Worm (Caenorhabditis elegans): ENCODE measurements around the gene F18E9.8.
A peak's percentile ranks its signal among the peaks of the same experiment; 100 is the strongest.

The F18E9.8 gene

DNA sequence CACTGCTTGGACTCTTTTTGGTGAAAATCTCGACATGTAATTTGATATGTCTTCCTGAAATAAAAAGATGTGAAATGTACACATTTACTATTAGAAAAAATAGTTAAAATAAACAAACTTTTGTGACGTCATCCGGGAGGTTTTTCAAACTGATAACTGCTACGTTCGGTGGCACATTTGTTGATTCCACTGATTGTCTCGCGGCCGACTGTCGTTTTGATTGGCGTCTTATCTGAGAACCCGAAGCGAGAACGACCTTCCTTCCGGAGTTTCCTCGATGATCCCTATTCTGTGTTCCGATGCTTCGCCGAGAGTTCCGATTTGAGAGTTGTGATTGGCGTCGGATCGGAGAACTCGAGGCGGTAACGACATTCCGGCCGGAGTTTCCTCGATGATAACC is 22.8 kb upstream of the F18E9.8 start:
- TF ChIP-seq dpl-1 (GFP tag; optimal IDR thresholded peaks at IDR 0.05) = no peak
- TF ChIP-seq dmd-6 (GFP tag; IDR thresholded peaks at IDR 0.05) = peak; percentile 88
- peak; percentile 19 for TF ChIP-seq nhr-28 (tag; optimal IDR thresholded peaks at IDR 0.05)
- TF ChIP-seq F37D6.2 (tag; optimal IDR thresholded peaks at IDR 0.05) = no peak
- TF ChIP-seq dve-1 (tag; optimal IDR thresholded peaks at IDR 0.05; ENCODE audit: insufficient read depth) = peak; percentile 63
- TF ChIP-seq set-16 (GFP tag; IDR thresholded peaks at IDR 0.05) = peak; percentile 32; the same call in 1 of the 2 replicates
- no peak for TF ChIP-seq nhr-42 (GFP tag; IDR thresholded peaks at IDR 0.05)
- TF ChIP-seq php-3 (GFP tag; IDR thresholded peaks at IDR 0.05) = 0 out of 2 replicates have a peak, but pooled peaks have one; percentile 28
- TF ChIP-seq lin-15B (tag; optimal IDR thresholded peaks at IDR 0.05) = no peak
- TF ChIP-seq pqm-1 (tag; optimal IDR thresholded peaks at IDR 0.05) = peak; percentile 57
- peak; percentile 63 for TF ChIP-seq tra-1 (GFP tag; IDR thresholded peaks at IDR 0.05)
- TF ChIP-seq skn-1 (tag; optimal IDR thresholded peaks at IDR 0.05) = no peak
- TF ChIP-seq lin-1 (GFP tag; IDR thresholded peaks at IDR 0.05) = peak; percentile 80
- TF ChIP-seq T26A8.4 (GFP tag; IDR thresholded peaks at IDR 0.05) = no peak
- TF ChIP-seq lin-38 (GFP tag; IDR thresholded peaks at IDR 0.05) = no peak
- peak; percentile 43 for TF ChIP-seq nhr-102 (tag; optimal IDR thresholded peaks at IDR 0.05)
- TF ChIP-seq hlh-11 (tag; optimal IDR thresholded peaks at IDR 0.05) = peak; percentile 79
- TF ChIP-seq aha-1 (tag) = peak; percentile 89
- TF ChIP-seq daf-16 (GFP tag; optimal IDR thresholded peaks at IDR 0.05) = peak in 1 of 2 experiments; percentile 67
- TF ChIP-seq daf-16 (tag; optimal IDR thresholded peaks at IDR 0.05) = peak; percentile 80
- TF ChIP-seq nhr-48 (tag; optimal IDR thresholded peaks at IDR 0.05) = peak; percentile 7
- TF ChIP-seq mxl-3 (GFP tag; optimal IDR thresholded peaks at IDR 0.05) = peak; percentile 10
- peak; percentile 60; the same call in 1 of the 2 replicates for TF ChIP-seq mdt-29 (GFP tag; IDR thresholded peaks at IDR 0.05)
- TF ChIP-seq vab-7 (GFP tag; IDR thresholded peaks at IDR 0.05) = no peak

DNA sequence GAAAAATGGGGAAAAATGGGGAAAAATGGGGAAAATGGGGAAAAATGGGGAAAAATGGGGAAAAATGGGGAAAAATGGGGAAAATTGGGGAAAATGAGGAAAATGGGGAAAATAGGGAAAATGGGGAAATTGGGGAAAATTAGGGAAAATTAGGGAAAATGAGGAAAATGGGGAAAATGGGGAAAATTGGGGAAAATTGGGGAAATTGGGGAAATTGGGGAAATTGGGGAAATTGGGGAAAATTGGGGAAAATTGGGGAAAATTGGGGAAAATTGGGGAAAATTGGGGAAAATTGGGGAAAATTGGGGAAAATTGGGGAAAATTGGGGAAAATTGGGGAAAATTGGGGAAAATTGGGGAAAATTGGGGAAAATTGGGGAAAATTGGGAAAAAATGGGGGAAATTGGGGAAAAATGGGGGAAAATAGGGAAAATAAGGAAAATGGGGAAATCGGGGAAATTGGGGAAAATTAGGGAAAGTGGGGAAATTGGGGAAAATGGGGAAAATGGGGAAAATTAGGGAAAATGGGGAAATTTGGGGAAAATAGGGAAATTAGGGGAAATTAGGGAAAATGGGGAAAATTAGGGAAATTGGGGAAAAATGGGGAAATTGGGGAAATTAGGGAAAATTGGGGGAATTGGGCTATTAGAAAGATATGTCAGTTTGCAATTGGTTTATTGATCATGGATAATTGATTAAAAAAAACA is 21.5 kb upstream of the F18E9.8 start:
- TF ChIP-seq R02D3.7 (tag; optimal IDR thresholded peaks at IDR 0.05) = no peak
- TF ChIP-seq dmd-8 (GFP tag; IDR thresholded peaks at IDR 0.05) = no peak
- TF ChIP-seq unc-62 (GFP tag; optimal IDR thresholded peaks at IDR 0.05 in 1 of 2) = no peak
- TF ChIP-seq unc-62 (tag; optimal IDR thresholded peaks at IDR 0.05) = no peak
- no peak for TF ChIP-seq F26F4.8 (GFP tag; conservative IDR thresholded peaks at IDR 0.05)
- TF ChIP-seq madf-9 (GFP tag; conservative IDR thresholded peaks at IDR 0.05) = 0 out of 2 replicates have a peak, but pooled peaks have one; percentile 39
- TF ChIP-seq nhr-42 (GFP tag; IDR thresholded peaks at IDR 0.05) = peak; percentile 34; the same call in 1 of the 2 replicates
- no peak for TF ChIP-seq ceh-44 (GFP tag; IDR thresholded peaks at IDR 0.05)
- no peak for TF ChIP-seq vab-7 (GFP tag; IDR thresholded peaks at IDR 0.05)
- no peak for TF ChIP-seq ztf-7 (tag; optimal IDR thresholded peaks at IDR 0.05)
- no peak for TF ChIP-seq Y48G9A.11 (GFP tag; IDR thresholded peaks at IDR 0.05)
- TF ChIP-seq mxl-3 (GFP tag; optimal IDR thresholded peaks at IDR 0.05) = no peak
- TF ChIP-seq nhr-6 (tag; optimal IDR thresholded peaks at IDR 0.05) = no peak
- no peak for TF ChIP-seq pqm-1 (tag; optimal IDR thresholded peaks at IDR 0.05)
- no peak for TF ChIP-seq lin-13 (GFP tag; optimal IDR thresholded peaks at IDR 0.05)
- no peak for TF ChIP-seq nhr-102 (tag; optimal IDR thresholded peaks at IDR 0.05)
- no peak for TF ChIP-seq Y75B8A.6 (GFP tag; IDR thresholded peaks at IDR 0.05)

DNA sequence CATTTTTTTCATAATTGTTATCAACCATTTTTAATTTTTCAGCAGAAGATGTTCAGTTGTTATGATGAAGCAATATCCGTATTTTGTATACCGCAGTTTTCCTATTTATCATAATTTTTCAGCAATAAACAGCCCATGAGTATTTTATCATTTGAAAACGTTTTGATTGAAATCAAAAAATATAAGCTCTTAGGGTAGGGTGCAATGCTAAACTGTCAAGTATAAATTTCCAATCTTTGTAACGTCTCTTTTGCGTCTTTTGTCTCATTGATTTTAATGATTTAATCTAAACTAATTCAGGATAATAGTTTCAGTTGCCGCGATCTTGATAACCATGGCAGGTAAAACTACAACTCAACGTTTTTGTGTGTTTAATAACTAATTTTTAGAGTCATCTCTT is 19.9 kb upstream of the F18E9.8 start, which contains the start of gene F18E9.1:
Gene F18E9.1, plus strand, starts transcription at position 301 of the 400 bp plus-strand sequence.
- no peak for TF ChIP-seq lim-7 (GFP tag; IDR thresholded peaks at IDR 0.05)
- no peak for TF ChIP-seq dmd-6 (GFP tag; IDR thresholded peaks at IDR 0.05)
- no peak for TF ChIP-seq T26A8.4 (GFP tag; IDR thresholded peaks at IDR 0.05)
- TF ChIP-seq lin-1 (GFP tag; IDR thresholded peaks at IDR 0.05) = no peak
- TF ChIP-seq duxl-1 (tag; optimal IDR thresholded peaks at IDR 0.05; ENCODE audit: poor library complexity) = no peak
- TF ChIP-seq vab-7 (GFP tag; IDR thresholded peaks at IDR 0.05) = no peak
- TF ChIP-seq lin-38 (GFP tag; IDR thresholded peaks at IDR 0.05) = no peak
- TF ChIP-seq nhr-41 (GFP tag; IDR thresholded peaks at IDR 0.05) = no peak
- TF ChIP-seq madf-5 (GFP tag; IDR thresholded peaks at IDR 0.05) = no peak
- no peak for TF ChIP-seq unc-130 (GFP tag; optimal IDR thresholded peaks at IDR 0.05)
- TF ChIP-seq lin-13 (GFP tag; optimal IDR thresholded peaks at IDR 0.05) = no peak
- TF ChIP-seq fkh-10 (GFP tag; optimal IDR thresholded peaks at IDR 0.05) = no peak
- no peak for TF ChIP-seq attf-4 (tag; optimal IDR thresholded peaks at IDR 0.05)
- TF ChIP-seq nhr-6 (tag; optimal IDR thresholded peaks at IDR 0.05) = no peak
- TF ChIP-seq lin-29 (GFP tag; IDR thresholded peaks at IDR 0.05) = no peak
- no peak for TF ChIP-seq unc-62 (GFP tag; optimal IDR thresholded peaks at IDR 0.05 in 1 of 2)
- TF ChIP-seq unc-62 (tag; optimal IDR thresholded peaks at IDR 0.05) = no peak
- TF ChIP-seq ceh-82 (tag; optimal IDR thresholded peaks at IDR 0.05) = no peak
- TF ChIP-seq daf-8 (GFP tag; IDR thresholded peaks at IDR 0.05) = no peak
